ENCODE assay signal across 2 worm cellular contexts in the genomic region with DNA sequence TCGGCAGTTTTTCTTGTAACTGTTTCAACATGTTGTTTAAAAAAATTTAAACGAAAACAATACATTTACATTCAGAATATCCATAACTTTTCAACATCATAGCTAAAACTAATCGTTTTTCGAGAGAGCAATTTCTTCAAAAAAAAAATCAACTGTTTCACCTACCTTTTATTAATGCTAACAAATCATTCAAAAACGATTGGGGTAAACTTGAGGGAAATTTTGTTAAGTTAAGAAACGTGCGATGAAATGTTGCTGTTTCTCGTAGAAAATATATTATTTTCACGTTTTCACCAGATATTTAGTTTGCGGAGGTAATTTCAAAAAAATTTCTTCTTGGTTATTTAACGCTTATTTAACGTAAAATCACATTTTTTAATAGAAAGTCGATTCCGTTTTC.
TF ChIP-seq lines count a peak whose summit lies in the region.

No protein-coding gene starts in this region.

TF ChIP-seq in whole organism, L4 larva, 104 proteins besides CTCF, POLR2A, EP300 and RAD21:
- TF ChIP-seq snpc-1.2 (GFP tag; IDR thresholded peaks at IDR 0.05; lab: Robert Waterston, UW) (peak; percentile 70; the same call in 1 of the 2 replicates), rbr-2 (tag; optimal IDR thresholded peaks at IDR 0.05; lab: Kevin White, UChicago) (no peak)

TF ChIP-seq in whole organism, young adult, 124 proteins besides CTCF, POLR2A, EP300 and RAD21:
- TF ChIP-seq snpc-4 (GFP tag; optimal IDR thresholded peaks at IDR 0.05; lab: Kevin White, UChicago) (no peak), snpc-4 (tag; optimal IDR thresholded peaks at IDR 0.05; lab: Kevin White, UChicago) (peak in 3 of 4 experiments; percentile 58 to 67 (median 60)), attf-6 (GFP tag; IDR thresholded peaks at IDR 0.05; lab: Robert Waterston, UW) (peak; percentile 70), pbrm-1 (GFP tag; IDR thresholded peaks at IDR 0.05; lab: Robert Waterston, UW) (no peak)

Comparison
In these comparisons a context has a peak if more than half of its experiments do, and no peak if none do; other contexts are left out.
1. Of the 7 proteins assayed by ChIP-seq in both whole organism, young adult and whole organism, L4 larva: peak only in whole organism, young adult: snpc-4; only in whole organism, L4 larva: none; in both: none; in neither: 6.